Fruit fly (Drosophila melanogaster): ENCODE measurements around the gene CG9782.

DNA sequence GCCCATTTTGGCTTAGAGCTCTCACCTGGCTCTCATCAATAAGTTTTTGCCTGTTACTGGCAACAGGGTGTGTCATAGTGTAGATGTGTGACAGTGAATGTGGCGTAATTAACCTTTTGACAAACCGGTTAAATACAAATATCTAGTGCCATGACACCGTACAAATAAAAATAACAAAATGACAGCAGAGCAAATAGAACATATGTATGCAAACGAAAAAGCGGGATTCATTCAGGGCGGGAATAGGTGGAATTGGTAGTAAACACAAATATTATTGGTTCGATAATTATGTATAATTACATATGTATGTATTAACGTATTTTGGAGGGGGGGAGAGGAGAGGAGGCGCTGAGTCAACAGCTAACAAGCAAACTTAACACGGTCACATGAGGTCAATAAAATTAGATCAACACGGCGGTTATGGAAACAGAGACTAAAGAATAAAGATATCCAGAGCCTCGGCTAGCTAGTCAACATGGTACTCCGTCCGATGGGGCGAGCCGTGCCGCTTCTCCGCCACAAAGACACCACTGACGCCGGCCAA is 25.1 kb downstream of the CG9782 start:
- no peak for TF ChIP-seq Pif1A (GFP tag; optimal IDR thresholded peaks at IDR 0.05)
- TF ChIP-seq rn (GFP tag; IDR thresholded peaks at IDR 0.05) = no peak
- no peak for TF ChIP-seq EcR (GFP tag; optimal IDR thresholded peaks at IDR 0.05)
- no peak for TF ChIP-seq gl (tag; optimal IDR thresholded peaks at IDR 0.05)
- TF ChIP-seq CG32121 (GFP tag; IDR thresholded peaks at IDR 0.05) = no peak
- no peak for TF ChIP-seq CG8159 (tag; optimal IDR thresholded peaks at IDR 0.05)
- TF ChIP-seq CG13204 (GFP tag; optimal IDR thresholded peaks at IDR 0.05) = no peak
